Worm (Caenorhabditis elegans): ENCODE results near the gene ssp-33.

DNA sequence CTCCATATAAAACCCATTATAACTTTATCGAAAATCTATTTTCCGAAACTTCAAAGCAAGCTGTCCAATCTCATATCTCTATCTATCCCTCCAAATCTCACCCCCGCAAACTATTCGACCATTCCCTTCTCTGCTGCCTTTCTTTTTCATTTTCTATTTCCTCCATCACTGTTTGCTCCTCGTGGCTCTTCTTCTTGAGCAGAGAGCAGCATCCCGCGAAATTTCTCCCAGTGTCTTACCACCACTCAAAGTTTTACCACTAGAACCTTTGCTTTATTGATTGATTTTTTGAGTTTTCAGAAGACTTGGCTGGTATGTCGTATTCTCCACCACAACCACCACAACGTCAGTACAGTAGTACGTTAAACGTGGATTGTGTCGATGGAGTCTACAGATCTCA is 18.2 kb downstream of the ssp-33 start, which contains the start of gene oig-3:
- TF ChIP-seq nhr-12 (tag; optimal IDR thresholded peaks at IDR 0.05) = no peak
- no peak for TF ChIP-seq fos-1 (tag; optimal IDR thresholded peaks at IDR 0.05)
- no peak for TF ChIP-seq nfya-1 (tag; optimal IDR thresholded peaks at IDR 0.05; ENCODE audit: insufficient read depth)
- TF ChIP-seq nhr-237 (tag; optimal IDR thresholded peaks at IDR 0.05) = no peak
- TF ChIP-seq mdl-1 (tag; optimal IDR thresholded peaks at IDR 0.05) = no peak
- TF ChIP-seq ZK546.5 (tag; optimal IDR thresholded peaks at IDR 0.05) = no peak
- TF ChIP-seq nhr-11 (tag; optimal IDR thresholded peaks at IDR 0.05) = no peak
